Worm (Caenorhabditis elegans): ENCODE results near the gene F35E8.2.

Gene F35E8.2

DNA sequence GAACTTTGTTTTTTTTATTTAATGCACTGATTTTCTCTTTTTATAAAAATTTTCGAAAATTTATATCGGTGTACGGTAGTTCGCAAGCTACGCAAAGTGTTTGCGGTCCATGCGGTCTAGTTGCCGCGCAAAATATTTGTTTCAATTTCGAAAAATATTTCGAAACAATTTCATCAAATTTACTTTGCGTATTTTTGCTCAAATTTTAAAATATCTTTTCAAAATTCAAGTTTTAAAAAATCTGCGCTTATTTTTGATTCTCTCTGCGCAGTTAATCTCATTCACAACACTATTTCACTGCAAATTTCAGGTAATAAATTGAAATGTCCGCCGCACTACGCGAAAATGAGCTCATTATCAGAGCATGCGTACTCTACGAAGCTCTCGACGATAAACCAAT lies 38.1 kb upstream of the F35E8.2 start, which contains the start of gene fbxa-197:
Gene fbxa-197, plus strand, starts transcription at position 301 of the 400 bp plus-strand sequence.
- no peak for TF ChIP-seq nfya-1 (tag; optimal IDR thresholded peaks at IDR 0.05)
- TF ChIP-seq T23F11.4 (GFP tag; optimal IDR thresholded peaks at IDR 0.05) = no peak
- TF ChIP-seq lin-11 (tag; optimal IDR thresholded peaks at IDR 0.05) = no peak
- TF ChIP-seq mec-3 (tag; optimal IDR thresholded peaks at IDR 0.05; ENCODE audit: borderline replicate concordance) = no peak
- no peak for TF ChIP-seq ahr-1 (tag; optimal IDR thresholded peaks at IDR 0.05)
- no peak for TF ChIP-seq C08G9.2 (tag; optimal IDR thresholded peaks at IDR 0.05)

DNA sequence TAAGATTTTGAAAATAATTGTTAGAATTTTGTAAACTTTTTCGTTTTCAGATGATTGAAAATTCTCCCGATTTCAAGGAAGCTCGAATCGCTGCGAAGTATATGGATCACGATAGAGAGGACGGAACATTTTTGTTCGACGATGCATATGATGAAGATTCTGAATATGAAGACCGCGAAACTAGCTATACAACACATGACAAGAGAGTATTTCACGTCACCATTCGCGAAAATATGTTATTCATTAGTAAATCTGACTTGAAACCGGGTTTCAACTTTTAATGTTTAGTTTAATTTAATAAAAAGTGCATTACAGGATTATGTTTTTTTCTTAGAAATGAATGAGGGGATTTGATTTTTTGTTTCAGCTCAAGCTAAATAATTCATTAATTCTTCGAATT lies 35.1 kb upstream of the F35E8.2 start, which contains the start of gene str-57:
Gene str-57, plus strand, starts transcription at position 301 of the 400 bp plus-strand sequence.
- no peak for TF ChIP-seq zip-5 (tag; optimal IDR thresholded peaks at IDR 0.05)
- TF ChIP-seq rnt-1 (tag; optimal IDR thresholded peaks at IDR 0.05) = no peak
- TF ChIP-seq fax-1 (tag; optimal IDR thresholded peaks at IDR 0.05) = no peak
- no peak for TF ChIP-seq fkh-6 (tag; optimal IDR thresholded peaks at IDR 0.05)
- no peak for TF ChIP-seq che-1 (tag; optimal IDR thresholded peaks at IDR 0.05)
- no peak for TF ChIP-seq syd-9 (tag; optimal IDR thresholded peaks at IDR 0.05)
- TF ChIP-seq pat-9 (tag; optimal IDR thresholded peaks at IDR 0.05) = no peak
- TF ChIP-seq ceh-24 (tag; optimal IDR thresholded peaks at IDR 0.05) = no peak
- TF ChIP-seq nfya-1 (tag; optimal IDR thresholded peaks at IDR 0.05) = no peak
- TF ChIP-seq sox-2 (GFP tag; IDR thresholded peaks at IDR 0.05) = no peak
- no peak for TF ChIP-seq unc-55 (GFP tag; optimal IDR thresholded peaks at IDR 0.05)
- TF ChIP-seq mec-3 (tag; optimal IDR thresholded peaks at IDR 0.05; ENCODE audit: borderline replicate concordance) = no peak
- TF ChIP-seq pros-1 (tag; optimal IDR thresholded peaks at IDR 0.05) = no peak
- no peak for TF ChIP-seq ceh-31 (tag; optimal IDR thresholded peaks at IDR 0.05)
- TF ChIP-seq ttx-3 (tag; optimal IDR thresholded peaks at IDR 0.05) = no peak
- no peak for TF ChIP-seq tbx-7 (tag; optimal IDR thresholded peaks at IDR 0.05)
- TF ChIP-seq pqm-1 (tag; optimal IDR thresholded peaks at IDR 0.05) = no peak

DNA sequence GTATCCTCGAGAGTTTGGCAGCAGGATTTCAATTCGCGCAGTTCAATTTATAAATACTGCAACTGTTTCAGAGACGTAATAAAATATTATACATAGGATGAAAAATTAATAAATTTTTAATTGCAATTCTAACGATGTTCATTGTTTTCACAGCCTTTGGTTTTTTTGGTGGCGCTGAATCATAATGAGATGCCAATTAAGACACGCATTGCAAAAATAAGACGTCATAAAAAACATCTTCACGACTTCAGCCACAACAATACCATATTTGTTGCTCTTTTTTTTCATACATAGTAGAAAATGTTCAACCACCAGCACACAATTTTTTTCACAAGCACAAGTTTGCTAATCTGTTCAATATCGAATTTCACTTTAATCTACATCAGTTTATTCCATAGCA lies 33.2 kb upstream of the F35E8.2 start, which contains the start of gene str-56:
Gene str-56, plus strand, starts transcription at position 301 of the 400 bp plus-strand sequence.
- TF ChIP-seq ceh-30 (tag; optimal IDR thresholded peaks at IDR 0.05) (no peak), unc-42 (tag; optimal IDR thresholded peaks at IDR 0.05) (no peak), ztf-16 (tag; optimal IDR thresholded peaks at IDR 0.05) (no peak), unc-3 (GFP tag; conservative IDR thresholded peaks at IDR 0.05) (no peak), unc-3 (tag; optimal IDR thresholded peaks at IDR 0.05) (no peak), madf-2 (tag; optimal IDR thresholded peaks at IDR 0.05) (no peak), hlh-8 (tag; optimal IDR thresholded peaks at IDR 0.05) (no peak), pha-4 (tag; optimal IDR thresholded peaks at IDR 0.05) (no peak), lin-11 (tag; optimal IDR thresholded peaks at IDR 0.05) (no peak), ceh-34 (tag; optimal IDR thresholded peaks at IDR 0.05) (no peak)

DNA sequence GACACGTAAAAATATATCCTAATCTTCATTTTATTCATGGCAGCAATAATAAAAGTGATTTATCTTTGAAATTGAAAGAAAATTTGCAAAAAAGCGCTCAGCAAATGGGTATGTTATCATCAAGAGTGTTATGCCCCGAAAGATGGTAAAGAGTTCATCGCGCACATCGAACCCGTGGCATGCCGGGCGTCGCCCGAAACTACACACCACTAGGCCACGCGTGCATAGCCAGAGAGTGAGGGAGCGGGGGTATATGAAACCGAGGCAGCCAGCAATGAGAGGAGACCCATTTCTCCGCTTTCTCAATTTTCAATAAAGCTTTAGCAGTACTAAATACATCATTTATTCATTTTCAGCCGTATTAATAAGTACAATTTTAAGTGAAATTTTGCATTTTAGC lies 31.7 kb upstream of the F35E8.2 start:
- TF ChIP-seq ceh-6 (GFP tag; optimal IDR thresholded peaks at IDR 0.05) = peak; percentile 99
- peak; percentile 99 for TF ChIP-seq ztf-16 (tag; optimal IDR thresholded peaks at IDR 0.05)
- no peak for TF ChIP-seq unc-55 (GFP tag; optimal IDR thresholded peaks at IDR 0.05)
- TF ChIP-seq pros-1 (tag; optimal IDR thresholded peaks at IDR 0.05) = peak; percentile 56
- TF ChIP-seq eyg-1 (tag; optimal IDR thresholded peaks at IDR 0.05) = peak; percentile 99
- peak; percentile 82 for TF ChIP-seq tbx-7 (tag; optimal IDR thresholded peaks at IDR 0.05)
- peak; percentile 99 for TF ChIP-seq hlh-13 (GFP tag; optimal IDR thresholded peaks at IDR 0.05)
- TF ChIP-seq fkh-10 (GFP tag; optimal IDR thresholded peaks at IDR 0.05) = peak; percentile 76
- peak; percentile 96 for TF ChIP-seq ceh-18 (tag; optimal IDR thresholded peaks at IDR 0.05)
- peak; percentile 96 for TF ChIP-seq hlh-8 (tag; optimal IDR thresholded peaks at IDR 0.05)
- peak; percentile 97 for TF ChIP-seq lin-11 (tag; optimal IDR thresholded peaks at IDR 0.05)
- peak; percentile 93 for TF ChIP-seq sdc-2 (tag; optimal IDR thresholded peaks at IDR 0.05)
- TF ChIP-seq ttx-3 (tag; optimal IDR thresholded peaks at IDR 0.05) = peak; percentile 99
- TF ChIP-seq ceh-34 (tag; optimal IDR thresholded peaks at IDR 0.05) = peak; percentile 99
- TF ChIP-seq npax-4 (tag; optimal IDR thresholded peaks at IDR 0.05) = peak; percentile 98
- TF ChIP-seq ahr-1 (tag; optimal IDR thresholded peaks at IDR 0.05) = peak; percentile 98
- TF ChIP-seq C08G9.2 (tag; optimal IDR thresholded peaks at IDR 0.05) = peak; percentile 97
- peak; percentile 99 for TF ChIP-seq ref-2 (tag; optimal IDR thresholded peaks at IDR 0.05)
- peak; percentile 98 for TF ChIP-seq sox-2 (GFP tag; IDR thresholded peaks at IDR 0.05)
- peak; percentile 90 for TF ChIP-seq hlh-30 (tag; optimal IDR thresholded peaks at IDR 0.05; ENCODE audit: insufficient read depth)
- peak; percentile 99 for TF ChIP-seq ceh-14 (tag; optimal IDR thresholded peaks at IDR 0.05)
- TF ChIP-seq pqm-1 (tag; optimal IDR thresholded peaks at IDR 0.05) = peak; percentile 99
- peak; percentile 99 for TF ChIP-seq ceh-48 (tag; optimal IDR thresholded peaks at IDR 0.05)
- peak; percentile 99 for TF ChIP-seq T23F11.4 (GFP tag; optimal IDR thresholded peaks at IDR 0.05)
- peak; percentile 55 for TF ChIP-seq ceh-22 (tag; optimal IDR thresholded peaks at IDR 0.05)
- no peak for TF ChIP-seq pha-4 (tag; optimal IDR thresholded peaks at IDR 0.05)
- TF ChIP-seq ceh-30 (tag; optimal IDR thresholded peaks at IDR 0.05) = peak; percentile 87
- TF ChIP-seq fkh-6 (tag; optimal IDR thresholded peaks at IDR 0.05) = peak; percentile 97
- peak; percentile 99 for TF ChIP-seq ceh-19 (GFP tag; optimal IDR thresholded peaks at IDR 0.05)
- peak; percentile 97 for TF ChIP-seq lim-6 (tag; optimal IDR thresholded peaks at IDR 0.05)
- TF ChIP-seq elt-4 (tag; optimal IDR thresholded peaks at IDR 0.05) = peak; percentile 97

All from whole organism, late embryonic.